Fruit fly (Drosophila melanogaster): ENCODE data around the gene Scgbeta.

Gene Scgbeta

DNA sequence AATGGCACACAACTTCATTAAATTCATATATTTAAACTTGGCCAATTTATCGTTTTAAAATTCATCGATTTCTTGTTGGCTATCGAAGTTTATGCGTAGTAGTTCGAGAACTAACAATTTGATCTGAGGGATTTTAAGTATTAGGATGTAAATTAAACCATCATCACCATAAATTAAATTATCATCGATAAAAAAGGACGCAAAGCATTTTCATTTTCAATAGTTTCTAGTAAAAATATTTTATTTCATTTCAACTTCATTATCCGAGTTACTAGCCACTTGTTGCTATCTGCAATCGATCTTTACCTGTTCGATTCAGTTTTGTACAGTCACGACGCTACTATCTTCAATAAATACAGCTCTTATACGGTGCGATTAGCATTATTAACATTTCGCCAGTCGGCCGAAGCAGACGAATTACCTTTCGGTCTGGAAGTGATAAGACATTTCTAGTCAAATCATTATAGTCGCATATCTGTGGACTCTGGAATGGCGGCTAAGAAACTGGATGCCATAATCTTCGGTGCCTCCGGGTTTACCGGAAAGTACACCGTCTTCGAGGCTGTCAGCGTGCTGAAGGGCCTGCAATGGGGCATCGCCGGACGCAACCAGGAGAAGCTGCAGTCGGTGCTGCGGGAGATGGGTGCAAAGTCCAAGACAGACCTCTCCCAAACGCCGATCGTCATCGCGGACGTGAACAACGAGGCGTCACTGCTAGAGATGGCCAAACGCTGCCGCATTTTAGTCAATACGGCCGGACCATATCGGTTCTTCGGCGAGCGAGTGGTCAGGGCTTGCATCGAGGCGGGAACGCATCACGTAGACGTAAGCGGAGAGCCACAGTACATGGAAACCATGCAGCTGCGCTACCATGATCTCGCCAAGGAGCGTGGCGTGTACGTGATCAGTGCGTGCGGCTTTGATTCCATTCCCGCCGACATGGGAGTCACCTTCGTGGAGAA, 15.7 kb downstream of the Scgbeta start, which contains the start of gene CG5167:
TSS of gene CG5167 (plus strand) at position 298 of the 962 bp plus-strand sequence.
- TF ChIP-seq CG5204 (GFP tag; optimal IDR thresholded peaks at IDR 0.05) (no peak), pad (GFP tag; optimal IDR thresholded peaks at IDR 0.05) (no peak), Mnt (GFP tag; optimal IDR thresholded peaks at IDR 0.05) (peak; percentile 33), CG11617 (GFP tag; optimal IDR thresholded peaks at IDR 0.05) (peak; percentile 70), toe (GFP tag; optimal IDR thresholded peaks at IDR 0.05) (peak; percentile 70), Clk (GFP tag; optimal IDR thresholded peaks at IDR 0.05) (no peak), tj (GFP tag; optimal IDR thresholded peaks at IDR 0.05) (peak; percentile 28), CG7045 (GFP tag; optimal IDR thresholded peaks at IDR 0.05) (peak; percentile 24), cic (GFP tag; optimal IDR thresholded peaks at IDR 0.05) (peak; percentile 47), ovo (GFP tag; optimal IDR thresholded peaks at IDR 0.05) (peak; percentile 25), CG1620 (GFP tag; optimal IDR thresholded peaks at IDR 0.05) (no peak), kay (GFP tag; ENCODE audit: borderline replicate concordance) (no peak), Hr96 (GFP tag; optimal IDR thresholded peaks at IDR 0.05) (peak; percentile 57), bab1 (GFP tag; optimal IDR thresholded peaks at IDR 0.05) (peak; percentile 60), CG12768 (GFP tag; optimal IDR thresholded peaks at IDR 0.05) (peak; percentile 96), CG33017 (tag; optimal IDR thresholded peaks at IDR 0.05) (peak; percentile 69), CG7101 (tag; optimal IDR thresholded peaks at IDR 0.05) (peak; percentile 59), Crg-1 (GFP tag; optimal IDR thresholded peaks at IDR 0.05) (no peak), CG14711 (tag; optimal IDR thresholded peaks at IDR 0.05) (peak; percentile 65), cnc (optimal IDR thresholded peaks at IDR 0.05) (peak in 1 of 2 experiments; percentile 79)

DNA sequence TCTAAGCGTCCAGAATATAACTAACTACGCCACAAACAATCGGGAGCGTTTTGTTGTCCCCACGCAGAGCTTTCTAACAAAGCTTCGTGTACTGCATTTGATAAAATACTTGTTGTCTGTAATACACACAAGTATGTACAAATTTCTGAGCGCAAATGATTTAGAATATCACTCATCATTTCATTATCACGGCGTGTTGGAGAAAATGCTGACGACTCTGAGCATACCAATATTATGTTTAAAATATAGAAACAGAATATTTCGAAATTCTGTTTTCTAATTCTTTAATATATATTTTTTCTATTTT, 16.3 kb downstream of the Scgbeta start, which contains the start of gene Cyp9f2:
TSS of gene Cyp9f2 (minus strand) at position 101 of the 307 bp plus-strand sequence.
- TF ChIP-seq CG11617 (GFP tag; optimal IDR thresholded peaks at IDR 0.05) (no peak), cic (GFP tag; optimal IDR thresholded peaks at IDR 0.05) (peak; percentile 69)

DNA sequence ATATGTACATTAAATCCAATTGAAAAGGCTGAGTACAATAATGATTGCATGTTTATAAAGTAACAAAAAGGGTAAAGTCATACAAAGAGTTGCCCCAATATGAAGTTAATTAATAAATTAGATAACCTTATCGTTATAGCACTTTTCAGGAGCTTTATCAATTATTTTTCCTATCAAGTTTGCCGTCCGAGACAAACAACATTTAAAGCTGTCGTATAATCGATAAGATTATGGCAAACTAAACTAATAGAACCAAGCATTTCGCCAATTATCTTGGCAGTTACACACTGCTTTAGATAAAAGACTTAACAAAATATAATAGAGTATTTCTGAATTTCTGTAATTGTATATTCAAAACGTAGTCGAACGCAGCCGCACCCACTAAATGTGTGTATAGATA, 17.1 kb downstream of the Scgbeta start:
- TF ChIP-seq kay (GFP tag; ENCODE audit: borderline replicate concordance) (peak; percentile 77), Mnt (GFP tag; optimal IDR thresholded peaks at IDR 0.05) (no peak)

DNA sequence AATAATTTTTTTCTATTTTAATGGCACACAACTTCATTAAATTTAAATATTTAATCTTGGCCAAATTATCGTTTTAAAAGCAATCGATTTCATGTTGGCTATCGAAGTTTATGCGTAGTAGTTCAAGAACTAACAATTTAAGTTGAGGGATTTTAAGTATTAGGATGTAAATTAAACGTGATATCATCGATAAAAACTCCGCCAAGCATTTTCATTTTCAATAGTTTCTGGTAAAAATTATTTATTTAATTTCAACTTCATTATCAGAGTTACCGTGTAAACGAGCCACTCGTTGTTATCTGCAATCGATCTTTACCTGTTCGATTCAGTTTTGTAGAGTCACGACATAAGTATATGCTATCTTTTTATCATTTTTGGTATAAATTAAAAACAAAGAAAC, 19.3 kb downstream of the Scgbeta start:
- TF ChIP-seq tj (GFP tag; optimal IDR thresholded peaks at IDR 0.05) (peak; percentile 79), kay (GFP tag; ENCODE audit: borderline replicate concordance) (peak; percentile 99), Crg-1 (GFP tag; optimal IDR thresholded peaks at IDR 0.05) (peak; percentile 85), CG1620 (GFP tag; optimal IDR thresholded peaks at IDR 0.05) (peak; percentile 86), CG7045 (GFP tag; optimal IDR thresholded peaks at IDR 0.05) (peak; percentile 100), CG33017 (tag; optimal IDR thresholded peaks at IDR 0.05) (peak; percentile 99), Hr96 (GFP tag; optimal IDR thresholded peaks at IDR 0.05) (peak; percentile 96), pad (GFP tag; optimal IDR thresholded peaks at IDR 0.05) (peak; percentile 87), toe (GFP tag; optimal IDR thresholded peaks at IDR 0.05) (peak; percentile 96), ovo (GFP tag; optimal IDR thresholded peaks at IDR 0.05) (peak; percentile 86), CG5204 (GFP tag; optimal IDR thresholded peaks at IDR 0.05) (peak; percentile 96), CG14711 (tag; optimal IDR thresholded peaks at IDR 0.05) (peak; percentile 96), cic (GFP tag; optimal IDR thresholded peaks at IDR 0.05) (peak; percentile 88), CG11617 (GFP tag; optimal IDR thresholded peaks at IDR 0.05) (peak; percentile 97), bab1 (GFP tag; optimal IDR thresholded peaks at IDR 0.05) (peak; percentile 98), Mnt (GFP tag; optimal IDR thresholded peaks at IDR 0.05) (peak; percentile 91), CG7101 (tag; optimal IDR thresholded peaks at IDR 0.05) (peak; percentile 99), cnc (optimal IDR thresholded peaks at IDR 0.05) (no peak), Clk (GFP tag; optimal IDR thresholded peaks at IDR 0.05) (peak; percentile 95), CG12768 (GFP tag; optimal IDR thresholded peaks at IDR 0.05) (peak; percentile 98)

DNA sequence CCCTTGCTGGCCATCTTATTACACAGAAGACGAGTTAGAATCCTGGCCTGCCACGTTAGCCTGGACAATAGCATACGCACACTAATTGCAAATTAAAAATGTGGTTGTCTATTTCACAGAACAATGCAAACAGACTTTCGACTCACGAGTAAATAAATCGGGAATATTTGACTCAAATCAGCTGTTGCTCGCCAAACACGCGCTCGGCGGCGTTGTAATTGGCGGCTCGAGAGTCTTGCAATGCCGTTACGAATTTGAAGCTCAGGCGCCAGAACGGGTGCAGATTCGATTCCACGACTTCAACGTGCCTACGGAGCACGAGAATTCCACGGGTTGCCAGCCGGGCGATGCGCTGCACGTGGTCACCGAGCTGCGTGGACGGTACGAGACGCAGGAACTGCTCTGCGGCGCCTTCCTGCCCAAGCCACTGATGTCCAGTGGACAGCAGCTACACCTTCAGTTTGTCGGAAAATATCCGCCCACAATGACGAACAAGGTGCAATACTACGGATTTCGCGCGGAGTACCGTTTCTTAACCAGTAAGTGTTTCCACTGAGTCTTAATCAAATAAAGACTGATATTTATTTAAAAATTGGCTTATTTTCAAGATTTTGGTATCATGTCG, 20.4 kb downstream of the Scgbeta start, which contains the start of gene DNAlig3:
TSS of gene DNAlig3 (minus strand) at position 168 of the 625 bp plus-strand sequence.
- TF ChIP-seq CG11617 (GFP tag; optimal IDR thresholded peaks at IDR 0.05) (peak; percentile 26), Mnt (GFP tag; optimal IDR thresholded peaks at IDR 0.05) (peak; percentile 32), bab1 (GFP tag; optimal IDR thresholded peaks at IDR 0.05) (peak; percentile 10), cnc (optimal IDR thresholded peaks at IDR 0.05) (no peak), pad (GFP tag; optimal IDR thresholded peaks at IDR 0.05) (no peak), CG7045 (GFP tag; optimal IDR thresholded peaks at IDR 0.05) (peak; percentile 46), Hr96 (GFP tag; optimal IDR thresholded peaks at IDR 0.05) (no peak), CG14711 (tag; optimal IDR thresholded peaks at IDR 0.05) (peak; percentile 5), CG7101 (tag; optimal IDR thresholded peaks at IDR 0.05) (peak; percentile 15), kay (GFP tag; ENCODE audit: borderline replicate concordance) (no peak), CG12768 (GFP tag; optimal IDR thresholded peaks at IDR 0.05) (peak; percentile 44), Clk (GFP tag; optimal IDR thresholded peaks at IDR 0.05) (no peak), cic (GFP tag; optimal IDR thresholded peaks at IDR 0.05) (peak; percentile 30), Crg-1 (GFP tag; optimal IDR thresholded peaks at IDR 0.05) (no peak), ovo (GFP tag; optimal IDR thresholded peaks at IDR 0.05) (no peak), CG33017 (tag; optimal IDR thresholded peaks at IDR 0.05) (peak; percentile 6), CG5204 (GFP tag; optimal IDR thresholded peaks at IDR 0.05) (no peak), toe (GFP tag; optimal IDR thresholded peaks at IDR 0.05) (no peak)

All from whole organism, adult.